Fruit fly (Drosophila melanogaster): Measurements from ENCODE around the gene CG32344.

DNA sequence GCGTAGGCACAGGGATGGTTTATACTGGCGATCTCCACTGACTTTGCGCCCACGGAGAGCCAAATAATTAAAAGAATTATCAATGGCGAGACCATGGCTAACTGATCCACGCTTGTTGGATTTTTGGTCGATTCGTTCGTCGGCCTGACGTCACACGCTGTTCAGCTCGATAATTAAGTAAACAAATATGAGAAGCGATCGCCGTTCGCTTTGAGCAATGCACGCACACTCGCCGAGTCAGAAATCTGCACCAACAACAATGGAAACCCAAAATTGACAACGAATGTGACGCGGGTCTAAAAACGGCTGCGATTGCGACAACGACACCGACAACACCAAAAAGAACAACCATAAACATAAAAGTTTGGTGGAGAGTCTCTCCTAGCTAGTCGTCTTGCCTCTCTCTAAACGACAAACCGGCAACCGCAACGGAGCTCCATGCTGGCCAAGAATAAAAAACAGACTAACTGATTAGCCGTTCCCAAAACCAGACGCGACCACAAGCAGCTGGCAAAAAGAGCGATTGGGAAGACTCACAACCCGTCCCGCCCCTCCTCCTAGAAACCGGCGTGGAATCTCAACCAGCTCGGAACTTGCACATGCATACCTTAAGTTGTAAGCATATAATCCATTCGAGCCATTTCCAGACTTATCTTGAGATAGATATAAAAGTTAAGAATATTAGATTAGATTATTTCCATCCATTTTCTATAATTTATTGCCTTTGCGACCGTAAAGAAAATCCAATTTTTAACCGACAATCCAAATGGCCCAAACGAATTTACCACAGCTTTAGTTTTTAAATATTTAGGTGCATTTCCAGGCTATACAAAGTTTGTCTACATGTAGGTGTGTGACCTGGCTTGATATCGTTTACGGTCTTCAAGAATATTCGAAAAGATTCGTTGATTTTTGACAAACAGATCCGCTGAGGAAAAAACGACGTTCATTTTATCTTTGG lies 7.6 kb upstream of the CG32344 start, which contains the start of gene mthl9:
- TF ChIP-seq rn (GFP tag; IDR thresholded peaks at IDR 0.05) (no peak), CG9948 (tag; optimal IDR thresholded peaks at IDR 0.05) (no peak), CG17806 (tag; optimal IDR thresholded peaks at IDR 0.05) (no peak), CG13204 (GFP tag; optimal IDR thresholded peaks at IDR 0.05) (no peak), D1 (tag; optimal IDR thresholded peaks at IDR 0.05) (no peak), CG32121 (GFP tag; IDR thresholded peaks at IDR 0.05) (no peak), gl (tag; optimal IDR thresholded peaks at IDR 0.05) (no peak), CG8301 (tag; optimal IDR thresholded peaks at IDR 0.05) (no peak), Snoo (tag; optimal IDR thresholded peaks at IDR 0.05) (no peak)

Data from whole organism, pupa.